In genomic region chrX:10801827-10802456, dm6 we compare ENCODE assay signal across 1 fruit fly cellular context.
A peak's percentile ranks its signal among the peaks of the same experiment; 100 is the strongest.
TF ChIP-seq lines count a peak whose summit lies in the region.

No protein-coding gene starts in this region.

TF ChIP-seq in whole organism, embryonic, 481 proteins besides CTCF, POLR2A, EP300 and RAD21 (continued from another document):
- no peak for TF ChIP-seq H15 (GFP tag; IDR thresholded peaks at IDR 0.05; lab: Robert Waterston, UW)
- no peak for TF ChIP-seq CG14965 (GFP tag; optimal IDR thresholded peaks at IDR 0.05; lab: Kevin White, UChicago; ENCODE audit: borderline replicate concordance)
- TF ChIP-seq CG15479 (GFP tag; optimal IDR thresholded peaks at IDR 0.05; lab: Kevin White, UChicago) = peak; percentile 59
- TF ChIP-seq CG13894 (tag; optimal IDR thresholded peaks at IDR 0.05; lab: Kevin White, UChicago) = no peak
